Fruit fly (Drosophila melanogaster): Measurements from ENCODE around the gene Sod1.

Sod1 gene

DNA sequence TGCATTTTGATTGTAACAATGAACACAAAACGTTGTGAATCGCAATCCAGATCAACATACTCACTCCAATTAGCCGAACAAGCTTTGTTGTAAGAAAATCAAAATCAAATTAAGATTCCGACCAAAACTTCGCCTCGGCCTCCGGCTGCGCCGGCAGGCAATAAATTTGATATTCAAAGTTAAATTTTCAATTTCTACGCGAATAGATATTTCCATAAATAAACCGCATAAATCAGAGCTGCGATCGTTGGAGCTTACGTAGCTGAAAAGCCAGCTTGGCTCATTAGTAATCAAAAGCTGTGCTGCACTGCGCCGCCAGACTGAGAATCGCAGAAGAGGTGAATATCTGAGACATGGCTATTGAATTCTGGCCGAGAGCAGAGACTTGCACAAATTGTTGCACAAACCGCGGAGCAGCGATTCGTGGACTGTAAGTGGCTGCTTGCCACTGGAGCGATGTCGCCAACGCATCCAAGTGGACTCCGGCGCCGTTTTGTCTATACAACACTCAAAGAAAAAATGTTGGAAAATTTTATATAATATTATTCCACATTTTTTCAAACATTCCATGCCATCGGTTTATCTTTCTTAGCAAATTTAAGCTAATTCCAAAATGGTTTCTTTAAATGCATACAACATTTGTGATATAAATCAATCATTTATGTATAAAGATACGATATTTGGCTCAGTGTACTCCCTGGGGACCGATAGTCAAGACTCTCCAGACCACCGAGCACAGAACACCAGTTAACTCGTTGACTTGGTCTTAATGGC, 35.1 kb upstream of the Sod1 start (continued):
- TF ChIP-seq tna (GFP tag; IDR thresholded peaks at IDR 0.05; ENCODE audit: partially characterized antibody) (no peak), Dfd (GFP tag; optimal IDR thresholded peaks at IDR 0.05) (no peak), sob (GFP tag; IDR thresholded peaks at IDR 0.05) (no peak), CG3065 (GFP tag; optimal IDR thresholded peaks at IDR 0.05) (no peak), dpn (GFP tag; optimal IDR thresholded peaks at IDR 0.05) (peak in 1 of 2 experiments; percentile 19), Abd-B (GFP tag; optimal IDR thresholded peaks at IDR 0.05) (peak; percentile 6), CG10274 (GFP tag; optimal IDR thresholded peaks at IDR 0.05) (no peak), Nf-YC (tag; optimal IDR thresholded peaks at IDR 0.05) (no peak), CG7357 (GFP tag; IDR thresholded peaks at IDR 0.05) (peak; percentile 20; the same call in 1 of the 3 replicates), gsb-n (tag; optimal IDR thresholded peaks at IDR 0.05) (peak; percentile 53), tll (GFP tag; optimal IDR thresholded peaks at IDR 0.05) (no peak), Hr78 (GFP tag; optimal IDR thresholded peaks at IDR 0.05) (no peak), H15 (GFP tag; IDR thresholded peaks at IDR 0.05) (no peak), Hr51 (GFP tag; optimal IDR thresholded peaks at IDR 0.05) (peak in 1 of 2 experiments; percentile 65), Tbp (GFP tag; optimal IDR thresholded peaks at IDR 0.05) (no peak), sd (tag; optimal IDR thresholded peaks at IDR 0.05) (peak; percentile 47), Deaf1 (tag; optimal IDR thresholded peaks at IDR 0.05) (no peak), CG4820 (GFP tag; optimal IDR thresholded peaks at IDR 0.05) (peak; percentile 41), CG2712 (tag; optimal IDR thresholded peaks at IDR 0.05) (peak; percentile 70), ttk (GFP tag; IDR thresholded peaks at IDR 0.05) (0 out of 2 replicates have a peak, but pooled peaks have one; percentile 31), Fer1 (GFP tag; optimal IDR thresholded peaks at IDR 0.05) (no peak), Spps (tag; optimal IDR thresholded peaks at IDR 0.05) (peak; percentile 22), p53 (GFP tag; optimal IDR thresholded peaks at IDR 0.05) (no peak), fd96Cb (tag; optimal IDR thresholded peaks at IDR 0.05) (peak; percentile 63), pum (GFP tag; optimal IDR thresholded peaks at IDR 0.05) (no peak), cg (GFP tag; optimal IDR thresholded peaks at IDR 0.05) (no peak), CG17829 (tag; optimal IDR thresholded peaks at IDR 0.05) (peak; percentile 51), CG12219 (GFP tag; optimal IDR thresholded peaks at IDR 0.05) (no peak), CG30403 (GFP tag; optimal IDR thresholded peaks at IDR 0.05) (peak; percentile 50), CG1647 (GFP tag; optimal IDR thresholded peaks at IDR 0.05) (no peak), sqz (GFP tag; optimal IDR thresholded peaks at IDR 0.05) (no peak), Hey (tag; optimal IDR thresholded peaks at IDR 0.05) (no peak), CG8765 (GFP tag; IDR thresholded peaks at IDR 0.05) (no peak), CG14710 (tag; optimal IDR thresholded peaks at IDR 0.05) (peak; percentile 62), CG16815 (GFP tag; optimal IDR thresholded peaks at IDR 0.05) (peak; percentile 8), her (GFP tag; optimal IDR thresholded peaks at IDR 0.05) (no peak), CG10959 (GFP tag; IDR thresholded peaks at IDR 0.05) (no peak), Max (GFP tag; optimal IDR thresholded peaks at IDR 0.05) (peak; percentile 13), ac (GFP tag; optimal IDR thresholded peaks at IDR 0.05) (no peak), CG7839 (tag; optimal IDR thresholded peaks at IDR 0.05) (peak; percentile 45), Side (GFP tag; optimal IDR thresholded peaks at IDR 0.05) (no peak), CG7745 (tag; optimal IDR thresholded peaks at IDR 0.05) (no peak), nau (GFP tag; optimal IDR thresholded peaks at IDR 0.05) (peak; percentile 38), row (GFP tag; IDR thresholded peaks at IDR 0.05) (no peak), so (GFP tag; IDR thresholded peaks at IDR 0.05) (no peak), Jarid2 (GFP tag; optimal IDR thresholded peaks at IDR 0.05) (no peak), maf-S (GFP tag; optimal IDR thresholded peaks at IDR 0.05) (no peak), CG18599 (GFP tag; optimal IDR thresholded peaks at IDR 0.05) (peak; percentile 48), aop (GFP tag; IDR thresholded peaks at IDR 0.05) (no peak)

Measured in whole organism, embryonic.